Worm (Caenorhabditis elegans): Measurements from ENCODE around the gene F10C1.8.
A peak's percentile ranks its signal among the peaks of the same experiment; 100 is the strongest.

Gene F10C1.8

ce11 chrII:5788815-5789214 is 34.5 kb downstream of the F10C1.8 start, which contains the start of gene K05F1.13:
Gene K05F1.13 (plus strand): TSS chrII:5789115.
- TF ChIP-seq fkh-8 (tag; optimal IDR thresholded peaks at IDR 0.05), result no peak

ce11 chrII:5790313-5790773 is 36.1 kb downstream of the F10C1.8 start, which contains the start of gene lect-2:
Gene lect-2 (plus strand): TSS chrII:5790723.
- TF ChIP-seq lin-14 (GFP tag; optimal IDR thresholded peaks at IDR 0.05), result peak; percentile 58
- no peak for TF ChIP-seq snpc-4 (tag; optimal IDR thresholded peaks at IDR 0.05)
- TF ChIP-seq nhr-84 (tag; optimal IDR thresholded peaks at IDR 0.05), result no peak
- peak; percentile 89 for TF ChIP-seq pag-3 (tag; optimal IDR thresholded peaks at IDR 0.05; ENCODE audit: borderline replicate concordance, insufficient read depth)
- TF ChIP-seq fkh-8 (tag; optimal IDR thresholded peaks at IDR 0.05), result no peak
- TF ChIP-seq nhr-90 (tag; optimal IDR thresholded peaks at IDR 0.05; ENCODE audit: poor library complexity), result no peak
- peak; percentile 36 for TF ChIP-seq rnt-1 (tag; optimal IDR thresholded peaks at IDR 0.05)
- no peak for TF ChIP-seq egl-13 (tag; optimal IDR thresholded peaks at IDR 0.05)
- no peak for TF ChIP-seq efl-3 (GFP tag; optimal IDR thresholded peaks at IDR 0.05)
- peak; percentile 0 for TF ChIP-seq nhr-71 (tag; optimal IDR thresholded peaks at IDR 0.05)
- TF ChIP-seq efl-1 (optimal IDR thresholded peaks at IDR 0.05), result no peak
- TF ChIP-seq efl-1 (GFP tag; optimal IDR thresholded peaks at IDR 0.05 in 1 of 2), result peak in 1 of 2 experiments; percentile 42

- TF ChIP-seq ets-5 (GFP tag; IDR thresholded peaks at IDR 0.05) (no peak), fos-1 (tag; optimal IDR thresholded peaks at IDR 0.05) (no peak), nhr-76 (tag; optimal IDR thresholded peaks at IDR 0.05) (no peak), rnt-1 (tag; optimal IDR thresholded peaks at IDR 0.05) (no peak), snu-23 (GFP tag; optimal IDR thresholded peaks at IDR 0.05) (no peak), mab-9 (GFP tag; IDR thresholded peaks at IDR 0.05) (no peak), C16A3.4 (tag; optimal IDR thresholded peaks at IDR 0.05) (no peak), jun-1 (tag; optimal IDR thresholded peaks at IDR 0.05) (no peak), sox-4 (tag; optimal IDR thresholded peaks at IDR 0.05) (no peak), sup-37 (GFP tag; optimal IDR thresholded peaks at IDR 0.05) (no peak), pag-3 (tag; optimal IDR thresholded peaks at IDR 0.05; ENCODE audit: borderline replicate concordance, insufficient read depth) (no peak)
These were observed 38.2 kb downstream of the F10C1.8 start, which contains the start of gene K05F1.14 for ce11 chrII:5792490-5792889. Gene K05F1.14 (minus strand): TSS chrII:5792590.

ce11 chrII:5794195-5794594 is 39.9 kb downstream of the F10C1.8 start, which contains the start of gene acdh-8:
Gene acdh-8 (plus strand): TSS chrII:5794495.
- TF ChIP-seq dpl-1 (GFP tag; optimal IDR thresholded peaks at IDR 0.05) (no peak), lir-3 (tag; optimal IDR thresholded peaks at IDR 0.05; ENCODE audit: poor library complexity) (no peak), ceh-88 (GFP tag; IDR thresholded peaks at IDR 0.05) (no peak), elt-3 (tag; optimal IDR thresholded peaks at IDR 0.05) (no peak), ztf-11 (tag; optimal IDR thresholded peaks at IDR 0.05) (no peak), nhr-76 (tag; optimal IDR thresholded peaks at IDR 0.05) (no peak), ceh-90 (tag; optimal IDR thresholded peaks at IDR 0.05) (no peak), xbp-1 (tag; optimal IDR thresholded peaks at IDR 0.05) (no peak), lsy-2 (tag; optimal IDR thresholded peaks at IDR 0.05) (no peak), C16A3.4 (tag; optimal IDR thresholded peaks at IDR 0.05) (no peak)

- TF ChIP-seq nhr-11 (tag; optimal IDR thresholded peaks at IDR 0.05) (no peak), dpl-1 (GFP tag; optimal IDR thresholded peaks at IDR 0.05) (no peak), C04F5.9 (tag; optimal IDR thresholded peaks at IDR 0.05) (no peak), Y116A8C.19 (tag; optimal IDR thresholded peaks at IDR 0.05; ENCODE audit: borderline replicate concordance) (no peak), ztf-4 (tag; optimal IDR thresholded peaks at IDR 0.05) (no peak), nhr-20 (tag; optimal IDR thresholded peaks at IDR 0.05) (no peak), hlh-17 (GFP tag; optimal IDR thresholded peaks at IDR 0.05; ENCODE audit: borderline replicate concordance) (no peak), aly-2 (tag; optimal IDR thresholded peaks at IDR 0.05) (no peak)
These were observed 43.2 kb downstream of the F10C1.8 start, which contains the start of the genes msp-63 and msp-142 for ce11 chrII:5797348-5797977. Gene msp-63 (minus strand): TSS chrII:5797448. Gene msp-142 (plus strand): TSS chrII:5797927.

All from whole organism, L1 larva.